Worm (Caenorhabditis elegans) whole organism, L1 larva: ENCODE data around the gene srt-59.

Experiments
- Y116A8C.19 ChIP-seq: sonication (generic microtip); optimal IDR thresholded peaks from 2 replicates; lab custom pipeline; 2016; ENCODE audit warnings: missing compliant biosample characterization, missing genetic modification characterization, borderline replicate concordance
- ceh-63 ChIP-seq: fragments of 200-800 bp; sonication (Bioruptor generic); optimal IDR thresholded peaks from 2 replicates; lab custom pipeline; 2018; ENCODE audit warnings: mild to moderate bottlenecking, missing genetic modification characterization, missing compliant biosample characterization
- elt-3 ChIP-seq, 6 experiments: fragments of 150-350 bp in 1 of 6; sonication (generic microtip); optimal IDR thresholded peaks; 2 replicates each; lab custom pipeline; 2017 to 2018; ENCODE audit warnings: missing biosample characterization in 6 of 6, missing genetic modification characterization in 6 of 6, inconsistent platforms in 1 of 6
- fos-1 ChIP-seq: fragments of 150-350 bp; optimal IDR thresholded peaks from 2 replicates; lab custom pipeline; 2014; ENCODE audit warnings: missing biosample characterization, missing genetic modification characterization
- hlh-17 ChIP-seq: fragments of 200-800 bp; sonication (Bioruptor generic); optimal IDR thresholded peaks from 2 replicates; lab custom pipeline; 2018; ENCODE audit warnings: missing genetic modification characterization, mild to moderate bottlenecking, missing compliant biosample characterization, moderate library complexity, borderline replicate concordance
- lin-15B ChIP-seq: fragments of 150-350 bp; sonication (generic microtip); optimal IDR thresholded peaks from 3 replicates; lab custom pipeline; 2014; ENCODE audit warnings: missing biosample characterization, missing genetic modification characterization
- mdl-1 ChIP-seq, 2 experiments: fragments of 150-350 bp; optimal IDR thresholded peaks; 2 replicates each; lab custom pipeline; 2014 to 2017; ENCODE audit warnings: missing biosample characterization in 2 of 2, missing genetic modification characterization in 2 of 2, inconsistent platforms in 1 of 2
- nhr-11 ChIP-seq: fragments of 150-350 bp; optimal IDR thresholded peaks from 2 replicates; lab custom pipeline; 2014; ENCODE audit warnings: missing biosample characterization, missing genetic modification characterization
- nhr-12 ChIP-seq: sonication (generic microtip); optimal IDR thresholded peaks from 2 replicates; lab custom pipeline; 2017; ENCODE audit warnings: missing biosample characterization, missing genetic modification characterization
- nhr-28 ChIP-seq: fragments of 150-350 bp; optimal IDR thresholded peaks from 2 replicates; lab custom pipeline; 2014; ENCODE audit warnings: missing biosample characterization, missing genetic modification characterization
- nhr-85 ChIP-seq: sonication (generic microtip); peaks from one replicate; lab custom pipeline; 2016; ENCODE audit warnings: missing genetic modification characterization, inconsistent platforms, missing compliant biosample characterization
- unc-62 ChIP-seq: fragments of 150-350 bp; optimal IDR thresholded peaks from 2 replicates; lab custom pipeline; 2014; ENCODE audit warnings: missing biosample characterization, missing genetic modification reagents, missing genetic modification characterization
- zip-4 ChIP-seq: fragments of 200-800 bp; sonication (Bioruptor generic); optimal IDR thresholded peaks from 2 replicates; lab custom pipeline; 2018; ENCODE audit warnings: mild to moderate bottlenecking, missing genetic modification characterization, moderate library complexity, missing compliant biosample characterization

- TF ChIP-seq nhr-28 (tag; lab: Kevin White, UChicago) (no peak), hlh-17 (GFP tag; lab: Kevin White, UChicago) (no peak), lin-15B (no peak), Y116A8C.19 (tag; lab: Kevin White, UChicago) (no peak), fos-1 (tag; lab: Kevin White, UChicago) (no peak), zip-4 (GFP tag; lab: Kevin White, UChicago) (no peak), elt-3 (tag; optimal IDR thresholded peaks at IDR 0.05; lab: Kevin White, UChicago) (no peak), mdl-1 (tag; optimal IDR thresholded peaks at IDR 0.05; lab: Kevin White, UChicago) (no peak), nhr-11 (no peak), nhr-85 (tag; lab: Kevin White, UChicago) (no peak), unc-62 (no peak), ceh-63 (GFP tag; lab: Kevin White, UChicago) (no peak), nhr-12 (tag; lab: Kevin White, UChicago) (no peak)
These were observed 3.9 kb upstream of the srt-59 start for ce11 chrIV:605431-605830.
